Fruit fly (Drosophila melanogaster) whole organism, larva: Measurements from ENCODE around the gene Hpd.
A peak's percentile ranks its signal among the peaks of the same experiment; 100 is the strongest.

Experiments
- noc ChIP-seq: fragments of 200-800 bp; sonication (Bioruptor generic); optimal IDR thresholded peaks from 3 replicates; lab custom pipeline; 2019; ENCODE audit warnings: missing biosample characterization, mild to moderate bottlenecking, missing genetic modification characterization, moderate library complexity

Hpd gene

dm6 chr3L:20439772-20440171 lies at the start of gene Hpd:
Gene Hpd (minus strand): TSS chr3L:20439872.
- no peak for TF ChIP-seq noc (tag; lab: Kevin White, UChicago)

DNA sequence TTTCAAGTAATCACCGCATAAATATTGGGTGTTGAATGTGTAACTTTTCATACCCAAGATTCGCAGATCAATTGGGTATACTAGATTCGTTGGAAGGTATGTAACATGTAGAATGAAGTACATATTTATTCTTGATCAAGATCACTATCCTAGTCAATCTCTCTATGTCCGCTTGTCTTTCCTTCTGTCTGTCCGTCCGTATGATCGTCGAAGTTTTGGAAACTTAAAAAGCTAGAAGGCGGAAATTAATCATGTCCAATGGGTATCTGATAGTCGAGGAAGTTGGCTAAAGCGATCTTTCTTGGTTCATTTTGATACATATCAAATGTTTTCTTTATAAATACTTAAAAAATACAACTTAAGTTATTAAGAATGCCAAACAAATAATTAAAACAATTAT lies 48.0 kb upstream of the Hpd start:
- no peak for TF ChIP-seq noc (tag; lab: Kevin White, UChicago)

DNA sequence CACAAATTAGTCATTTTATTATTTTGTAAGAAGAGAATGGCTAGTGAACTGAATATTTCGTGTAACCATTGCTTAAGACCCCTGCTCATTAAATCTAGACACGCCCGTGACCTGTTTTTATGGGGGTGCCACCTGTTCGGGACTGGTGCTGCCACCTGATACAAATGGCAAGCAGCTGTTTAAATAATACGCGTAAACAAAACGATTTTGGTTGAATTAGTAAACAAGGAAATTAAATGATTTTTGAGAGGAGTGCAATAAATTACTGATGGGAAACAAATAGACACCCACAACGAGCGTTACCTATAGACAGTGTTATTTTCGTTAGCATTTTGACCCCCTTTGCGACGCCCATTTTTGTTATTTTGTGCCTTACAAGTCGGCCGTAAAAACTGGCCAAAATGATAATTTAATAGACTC lies 35.1 kb upstream of the Hpd start:
- peak; percentile 88 for TF ChIP-seq noc (tag; lab: Kevin White, UChicago)

DNA sequence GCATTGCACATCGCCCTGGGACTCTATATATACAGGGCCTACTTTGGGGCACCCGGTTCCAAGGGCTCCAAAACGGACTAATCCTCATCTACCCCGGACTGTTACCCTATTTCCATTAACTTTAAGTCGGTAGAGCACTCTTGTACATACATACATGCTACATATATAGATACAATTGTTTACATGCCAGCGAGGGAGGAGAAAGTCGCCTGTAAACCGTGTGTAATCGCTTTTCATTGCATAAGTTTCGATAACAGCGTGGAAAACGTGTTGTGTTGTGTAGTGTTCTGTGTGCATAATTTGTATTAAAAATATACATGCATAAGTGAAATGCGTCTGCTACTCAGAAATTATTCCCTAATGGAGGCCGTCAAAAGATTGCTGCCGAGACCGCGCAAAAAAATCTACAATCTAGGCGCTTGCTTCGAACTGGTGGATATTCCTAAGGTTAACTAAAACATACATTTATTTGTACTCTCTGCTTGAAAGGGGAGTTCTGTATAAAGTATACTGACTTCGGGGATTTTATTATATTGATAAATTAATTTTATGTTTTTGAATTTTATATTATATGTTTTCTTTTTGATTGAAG lies 34.6 kb upstream of the Hpd start, which contains the start of gene isoQC:
Gene isoQC, plus strand, starts transcription at position 270 of the 592 bp plus-strand sequence.
- no peak for TF ChIP-seq noc (tag; lab: Kevin White, UChicago)

dm6 chr3L:20473021-20473799 lies 33.5 kb upstream of the Hpd start, which contains the start of the genes CG32428 and CG5969:
Gene CG32428 (minus strand): TSS chr3L:20473723.
Gene CG5969 (plus strand): TSS chr3L:20473783.
- peak; percentile 61 for TF ChIP-seq noc (tag; lab: Kevin White, UChicago)

DNA sequence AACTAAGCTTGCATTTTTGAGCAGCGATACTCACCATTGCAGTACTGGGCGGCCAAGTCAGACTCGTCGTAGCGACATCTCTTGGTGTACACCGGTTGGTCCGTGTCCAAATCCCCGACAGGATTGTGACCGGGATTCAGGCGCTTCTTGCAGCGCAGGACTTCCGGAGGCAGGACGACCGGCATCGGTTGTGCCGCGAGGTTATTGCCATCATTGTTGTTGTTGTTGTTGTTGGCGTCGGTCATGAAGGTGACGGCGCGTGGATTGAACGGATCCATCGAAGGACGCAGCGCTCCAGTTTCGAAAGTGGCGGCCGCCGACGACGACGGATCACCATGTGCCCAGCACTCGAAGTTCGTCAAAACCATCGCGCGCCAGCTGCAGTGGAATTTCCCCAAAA lies 32.9 kb upstream of the Hpd start:
- no peak for TF ChIP-seq noc (tag; lab: Kevin White, UChicago)

DNA sequence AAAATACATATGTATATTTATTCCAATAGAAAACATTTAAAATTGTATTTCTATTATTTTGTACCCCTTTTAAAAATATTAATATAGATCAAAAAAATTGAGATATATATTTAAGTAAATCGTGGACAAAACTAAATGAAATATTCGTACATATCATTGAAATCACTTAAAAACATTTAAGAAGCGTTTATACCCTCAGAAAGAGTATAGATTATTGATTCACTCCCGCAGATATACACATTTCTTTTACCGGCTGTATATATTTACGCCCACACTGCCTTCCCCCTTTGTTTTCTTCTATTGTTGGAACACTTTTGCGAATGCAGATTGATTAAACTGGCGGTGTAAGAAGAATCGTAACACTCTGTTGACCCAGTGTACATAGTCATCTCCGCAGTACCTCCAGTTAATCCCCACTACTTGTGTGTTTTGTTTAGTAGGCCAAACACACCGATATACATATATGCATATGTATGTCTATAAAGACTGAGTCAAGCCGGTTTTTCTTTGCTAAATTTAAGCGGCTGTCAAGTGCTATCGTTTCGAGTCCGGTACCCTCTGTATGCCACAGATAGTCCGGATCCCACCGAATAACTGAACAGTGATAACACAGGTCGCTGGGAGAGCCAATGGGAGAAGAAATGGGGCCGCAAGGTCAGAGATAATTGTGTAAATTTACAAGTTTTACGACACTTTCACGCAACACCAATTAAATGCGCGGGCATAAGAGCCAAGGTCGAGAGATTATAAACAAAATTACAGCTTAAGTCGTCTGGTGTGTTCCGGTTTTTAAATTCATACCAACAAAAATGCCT lies 32.0 kb upstream of the Hpd start:
- peak; percentile 75 for TF ChIP-seq noc (tag; lab: Kevin White, UChicago)

DNA sequence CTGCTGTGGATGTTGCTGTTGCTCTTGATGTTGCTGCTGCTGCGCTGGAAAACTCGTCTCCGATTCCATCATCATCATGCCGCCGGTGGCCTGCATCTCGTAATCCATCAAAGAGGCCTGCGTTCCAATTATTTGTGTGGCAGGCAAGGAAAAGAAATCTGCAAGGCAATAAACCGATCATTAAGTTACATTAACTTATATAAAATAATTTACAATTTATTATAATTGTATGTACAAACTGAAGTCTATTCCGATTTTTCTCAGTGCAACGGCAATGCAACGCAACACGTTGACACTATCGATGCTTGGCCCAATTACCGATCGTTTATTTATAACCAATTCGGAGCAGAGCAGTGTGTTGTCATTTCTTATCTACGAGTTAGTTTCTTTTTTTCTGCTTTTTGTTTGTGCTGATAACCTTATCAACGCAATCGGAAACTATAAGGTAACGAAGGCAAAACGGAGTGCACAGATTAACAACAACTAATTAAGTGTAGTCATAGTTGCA lies 31.4 kb upstream of the Hpd start:
- no peak for TF ChIP-seq noc (tag; lab: Kevin White, UChicago)

DNA sequence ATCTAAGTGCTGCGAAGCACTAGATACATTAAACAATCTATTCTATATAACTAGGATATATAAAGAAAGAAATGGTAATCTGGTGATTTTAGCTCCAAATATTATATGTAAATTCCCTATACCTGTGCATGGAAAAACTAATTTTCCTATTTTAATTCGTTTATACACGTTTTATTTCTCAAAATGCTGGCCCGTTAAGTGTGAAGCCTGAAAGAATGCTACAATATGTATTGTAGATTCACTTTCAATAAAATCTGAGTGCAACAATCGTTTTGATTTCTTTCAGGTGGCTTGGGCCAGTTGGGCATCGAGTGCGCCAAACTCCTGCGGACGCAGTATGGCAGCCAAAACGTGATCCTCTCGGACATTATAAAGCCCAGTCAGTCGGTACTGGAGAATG lies 27.8 kb upstream of the Hpd start:
- no peak for TF ChIP-seq noc (tag; lab: Kevin White, UChicago)

DNA sequence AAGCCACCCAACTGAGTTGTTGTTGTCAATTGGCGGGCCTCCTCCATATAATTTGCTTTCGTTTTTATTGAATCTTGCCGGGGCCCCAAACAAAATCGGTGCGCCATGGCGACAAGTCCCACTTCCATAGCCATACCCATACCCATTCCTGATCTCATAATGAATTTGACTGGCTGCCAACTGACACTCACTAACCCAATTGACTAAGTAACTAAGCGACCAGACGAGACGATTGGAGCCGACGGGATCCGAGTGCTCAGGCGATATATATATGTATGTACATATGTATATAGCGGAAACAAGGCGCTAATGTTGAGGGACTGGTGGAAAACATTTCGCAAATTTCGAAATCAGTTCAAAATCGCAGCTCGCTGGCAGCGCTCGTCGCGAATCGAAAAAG lies 26.9 kb upstream of the Hpd start, which contains the start of gene Tdh:
Gene Tdh, plus strand, starts transcription at position 346 of the 400 bp plus-strand sequence.
- no peak for TF ChIP-seq noc (tag; lab: Kevin White, UChicago)

DNA sequence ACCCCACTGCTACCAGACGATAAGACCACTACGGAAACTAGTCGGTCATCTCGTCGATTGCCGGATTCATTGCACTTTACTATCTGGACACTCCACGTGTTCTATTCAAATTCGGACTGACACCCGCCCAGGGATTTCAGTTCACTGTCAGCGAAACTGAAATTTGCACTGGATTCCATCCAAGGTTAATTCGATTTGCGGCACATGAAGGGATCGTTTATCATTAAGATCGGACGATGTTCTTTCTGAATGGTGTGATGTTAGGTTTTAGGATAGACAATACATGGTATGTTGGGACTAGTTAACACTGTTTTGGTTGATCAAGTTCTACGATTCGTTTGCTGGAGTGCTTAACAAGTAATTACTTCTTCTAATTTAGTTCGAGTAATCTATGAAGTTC lies 26.3 kb upstream of the Hpd start, which contains the start of gene CG42764:
Gene CG42764, minus strand, starts transcription at position 101 of the 400 bp plus-strand sequence.
- no peak for TF ChIP-seq noc (tag; lab: Kevin White, UChicago)

- no peak for TF ChIP-seq noc (tag; lab: Kevin White, UChicago)
Measured at dm6 chr3L:20464677-20465076, 25.0 kb upstream of the Hpd start, which contains the start of gene atk. Gene atk (minus strand): TSS chr3L:20464862.

- peak; percentile 34 for TF ChIP-seq noc (tag; lab: Kevin White, UChicago)
Measured at dm6 chr3L:20462391-20462790, 22.7 kb upstream of the Hpd start.

DNA sequence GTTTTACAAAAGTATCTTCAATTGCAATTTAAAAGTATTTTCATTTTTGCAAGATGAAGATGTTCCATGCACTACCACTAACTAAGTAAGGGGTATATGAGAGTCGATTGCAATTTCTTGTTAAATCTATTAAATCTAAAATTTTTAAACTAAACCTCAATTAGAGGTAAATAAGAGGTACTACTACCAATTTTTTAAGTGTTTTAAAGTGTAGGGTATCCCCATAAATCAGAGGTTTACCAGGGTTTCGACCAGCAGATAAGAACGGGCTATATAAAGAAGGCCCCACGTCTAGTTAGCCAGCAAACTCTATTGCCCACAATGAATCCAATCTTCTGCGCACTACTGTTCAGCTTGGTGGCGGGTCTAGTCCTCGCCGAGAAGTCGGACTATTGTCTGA lies 20.7 kb upstream of the Hpd start, which contains the start of gene mag:
Gene mag, plus strand, starts transcription at position 301 of the 400 bp plus-strand sequence.
- no peak for TF ChIP-seq noc (tag; lab: Kevin White, UChicago)
